Worm (Caenorhabditis elegans) whole organism, midembryonic: ENCODE results near the gene F13H8.1.

Experiments used
- T22C8.4 ChIP-seq: fragments of 200-800 bp; sonication (Bioruptor generic); IDR thresholded peaks from 2 replicates; pipeline ENCODE4 v1.3.6; 2022; ENCODE audit warnings: missing genetic modification characterization, missing compliant biosample characterization
- flt-1 ChIP-seq: fragments of 200-800 bp; sonication (Bioruptor generic); IDR thresholded peaks from 2 replicates; pipeline ENCODE4 v1.3.6; 2022; ENCODE audit warnings: missing genetic modification characterization, missing compliant biosample characterization
- med-1 ChIP-seq: sonication (generic microtip); optimal IDR thresholded peaks from 2 replicates; lab custom pipeline; 2017; ENCODE audit warnings: missing genetic modification characterization, mild to moderate bottlenecking, missing compliant biosample characterization, antibody characterized with exemption, missing genetic modification reagents; ENCODE audit not compliant: insufficient read depth
- ref-1 ChIP-seq: fragments of 200-800 bp; sonication (Bioruptor generic); conservative IDR thresholded peaks from 2 replicates; pipeline ENCODE4 v1.3.6; 2022; ENCODE audit warnings: missing genetic modification reagents, missing genetic modification characterization, missing compliant biosample characterization
- tab-1 ChIP-seq: fragments of 200-800 bp; sonication (Bioruptor generic); IDR thresholded peaks from 2 replicates; pipeline ENCODE4 v1.3.6; 2022; ENCODE audit warnings: missing genetic modification characterization, missing compliant biosample characterization
- ztf-29 ChIP-seq: fragments of 200-800 bp; sonication (Bioruptor generic); IDR thresholded peaks from 2 replicates; pipeline ENCODE4 v1.3.6; 2022; ENCODE audit warnings: missing genetic modification reagents, missing genetic modification characterization, missing compliant biosample characterization

DNA sequence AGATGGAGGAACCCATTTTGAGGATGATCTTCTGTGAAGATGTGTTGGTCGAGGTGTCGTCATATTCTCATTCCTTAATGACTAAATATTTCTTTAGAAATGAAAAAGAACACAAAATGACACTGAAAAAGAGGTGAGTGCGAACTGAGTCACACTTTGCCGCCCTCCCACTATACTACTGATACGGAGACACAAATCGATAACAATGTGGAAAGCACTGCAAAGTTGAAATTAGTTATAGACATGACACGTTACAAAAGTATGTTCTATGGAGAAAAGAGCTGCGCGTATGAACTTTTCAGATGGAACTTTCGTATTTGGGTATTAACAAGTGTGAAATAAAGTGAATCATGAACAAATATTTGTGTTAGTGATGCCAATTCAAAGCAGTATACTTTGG, 39.0 kb upstream of the F13H8.1 start, which contains the start of gene tat-4:
- no peak for TF ChIP-seq ztf-29
- TF ChIP-seq T22C8.4 (GFP tag; lab: Robert Waterston, UW): no peak
- TF ChIP-seq tab-1 (GFP tag; lab: Robert Waterston, UW): no peak
- TF ChIP-seq flt-1: no peak
- no peak for TF ChIP-seq med-1 (GFP tag; lab: Kevin White, UChicago)
- TF ChIP-seq ref-1: no peak
